Fruit fly (Drosophila melanogaster) whole organism, embryonic: Measurements from ENCODE around the gene CAH16.

ENCODE experiments used
- BtbVII ChIP-seq: fragments of 200-800 bp; sonication (Bioruptor generic); optimal IDR thresholded peaks from 3 replicates; lab custom pipeline; 2017; ENCODE audit warnings: missing biosample characterization, mild to moderate bottlenecking, missing genetic modification characterization
- CG10654 ChIP-seq: fragments of 200-800 bp; sonication (Bioruptor generic); optimal IDR thresholded peaks from 2 replicates; lab custom pipeline; 2016; ENCODE audit warnings: missing biosample characterization, missing genetic modification characterization
- CG10959 ChIP-seq: fragments of 200-800 bp; sonication (Bioruptor generic); IDR thresholded peaks from 2 replicates; pipeline ENCODE4 v1.3.6; 2022; ENCODE audit warnings: missing biosample characterization, missing genetic modification characterization
- CG11695 ChIP-seq: fragments of 200-800 bp; sonication (Bioruptor generic); IDR thresholded peaks from 3 replicates; pipeline ENCODE4 v1.3.6; 2022; ENCODE audit warnings: missing biosample characterization, missing genetic modification characterization
- CG12236 ChIP-seq: fragments of 200-800 bp; sonication (Bioruptor generic); optimal IDR thresholded peaks from 2 replicates; lab custom pipeline; 2016; ENCODE audit warnings: missing biosample characterization, missing genetic modification characterization
- CG13287 ChIP-seq: fragments of 200-800 bp; sonication (Bioruptor generic); IDR thresholded peaks from 2 replicates; pipeline ENCODE4 v1.3.6; 2022; ENCODE audit warnings: missing biosample characterization, missing genetic modification characterization; ENCODE audit not compliant: partially characterized antibody
- CG13296 ChIP-seq: fragments of 200-800 bp; sonication (Bioruptor generic); optimal IDR thresholded peaks from 3 replicates; lab custom pipeline; 2018; ENCODE audit warnings: missing biosample characterization, mild to moderate bottlenecking, missing genetic modification characterization
- CG13624 ChIP-seq: fragments of 200-800 bp; sonication (Bioruptor generic); optimal IDR thresholded peaks from 2 replicates; lab custom pipeline; 2016; ENCODE audit warnings: missing biosample characterization, missing genetic modification characterization
- CG14014 ChIP-seq: fragments of 200-800 bp; sonication (Bioruptor generic); IDR thresholded peaks from 2 replicates; pipeline ENCODE4 v1.3.6; 2022; ENCODE audit warnings: missing biosample characterization, missing genetic modification characterization
- CG14667 ChIP-seq: fragments of 200-800 bp; sonication (Bioruptor generic); IDR thresholded peaks from 2 replicates; pipeline ENCODE4 v1.3.6; 2022; ENCODE audit warnings: missing biosample characterization, missing genetic modification characterization
- CG15696 ChIP-seq: fragments of 200-800 bp; sonication (Bioruptor generic); optimal IDR thresholded peaks from 2 replicates; lab custom pipeline; 2019; ENCODE audit warnings: missing biosample characterization, mild to moderate bottlenecking, missing genetic modification characterization, moderate library complexity
- CG1602 ChIP-seq: fragments of 200-800 bp; sonication (Bioruptor generic); optimal IDR thresholded peaks from 3 replicates; lab custom pipeline; 2016; ENCODE audit warnings: missing biosample characterization, missing genetic modification characterization
- CG17186 ChIP-seq: fragments of 200-800 bp; sonication (Bioruptor generic); optimal IDR thresholded peaks from 3 replicates; lab custom pipeline; 2017; ENCODE audit warnings: missing biosample characterization, missing genetic modification reagents, missing genetic modification characterization
- CG17612 ChIP-seq: fragments of 200-800 bp; sonication (Bioruptor generic); IDR thresholded peaks from 2 replicates; pipeline ENCODE4 v1.3.6; 2022; ENCODE audit warnings: missing biosample characterization, missing genetic modification characterization
- CG17802 ChIP-seq: fragments of 200-800 bp; sonication (Bioruptor generic); optimal IDR thresholded peaks from 2 replicates; lab custom pipeline; 2018; ENCODE audit warnings: missing biosample characterization, mild to moderate bottlenecking, missing genetic modification characterization, moderate library complexity
- CG5953 ChIP-seq: fragments of 200-800 bp; sonication (Bioruptor generic); IDR thresholded peaks from 2 replicates; pipeline ENCODE4 v1.3.6; 2022; ENCODE audit warnings: missing biosample characterization, missing genetic modification characterization
- CG6854 ChIP-seq: fragments of 200-800 bp; sonication (Bioruptor generic); optimal IDR thresholded peaks from 3 replicates; lab custom pipeline; 2017; ENCODE audit warnings: missing biosample characterization, mild to moderate bottlenecking, missing genetic modification characterization
- CG7839 ChIP-seq: fragments of 200-800 bp; sonication (Bioruptor generic); optimal IDR thresholded peaks from 3 replicates; lab custom pipeline; 2018; ENCODE audit warnings: missing biosample characterization, mild to moderate bottlenecking, missing genetic modification characterization, moderate library complexity
- D19B ChIP-seq: fragments of 200-800 bp; sonication (Bioruptor generic); optimal IDR thresholded peaks from 2 replicates; lab custom pipeline; 2017; ENCODE audit warnings: missing biosample characterization, mild to moderate bottlenecking, missing genetic modification characterization
- Dip2 ChIP-seq: fragments of 200-800 bp; sonication (Bioruptor generic); IDR thresholded peaks from 2 replicates; pipeline ENCODE4 v1.3.6; 2022; ENCODE audit warnings: missing biosample characterization, missing genetic modification characterization
- Fer3 ChIP-seq: fragments of 200-800 bp; sonication (Bioruptor generic); optimal IDR thresholded peaks from 2 replicates; lab custom pipeline; 2018; ENCODE audit warnings: missing biosample characterization, mild to moderate bottlenecking, missing genetic modification characterization, moderate library complexity
- Gsc ChIP-seq: fragments of 200-800 bp; sonication (Bioruptor generic); IDR thresholded peaks from 2 replicates; pipeline ENCODE4 v1.3.6; 2022; ENCODE audit warnings: missing biosample characterization, missing genetic modification characterization
- H15 ChIP-seq: fragments of 200-800 bp; sonication (Bioruptor generic); IDR thresholded peaks from 3 replicates; pipeline ENCODE4 v1.3.6; 2022; ENCODE audit warnings: missing biosample characterization, missing genetic modification characterization
- Hey ChIP-seq: fragments of 200-800 bp; sonication (Bioruptor generic); optimal IDR thresholded peaks from 3 replicates; lab custom pipeline; 2018; ENCODE audit warnings: missing biosample characterization, mild to moderate bottlenecking, missing genetic modification characterization
- Kr ChIP-seq: fragments of 200-800 bp; sonication (Bioruptor generic); optimal IDR thresholded peaks from 2 replicates; lab custom pipeline; 2017; ENCODE audit warnings: missing biosample characterization, mild to moderate bottlenecking, missing genetic modification characterization
- Poxn ChIP-seq: fragments of 200-800 bp; sonication (Bioruptor generic); IDR thresholded peaks from 2 replicates; pipeline ENCODE4 v1.3.6; 2022; ENCODE audit warnings: missing biosample characterization, missing genetic modification characterization
- Side ChIP-seq: fragments of 200-800 bp; sonication (Bioruptor generic); optimal IDR thresholded peaks from 2 replicates; lab custom pipeline; 2016; ENCODE audit warnings: missing biosample characterization, missing genetic modification characterization
- Sry-δ ChIP-seq: fragments of 200-800 bp; sonication (Bioruptor generic); optimal IDR thresholded peaks from 2 replicates; lab custom pipeline; 2016; ENCODE audit warnings: missing biosample characterization, missing genetic modification characterization
- Xrp1 ChIP-seq: fragments of 200-800 bp; sonication (Bioruptor generic); IDR thresholded peaks from 2 replicates; pipeline ENCODE4 v1.3.6; 2022; ENCODE audit warnings: missing biosample characterization, missing genetic modification characterization
- al ChIP-seq: fragments of 200-800 bp; sonication (Bioruptor generic); IDR thresholded peaks from 2 replicates; pipeline ENCODE4 v1.3.6; 2022; ENCODE audit warnings: missing biosample characterization, missing genetic modification characterization
- az2 ChIP-seq: fragments of 200-800 bp; sonication (Bioruptor generic); optimal IDR thresholded peaks from 3 replicates; lab custom pipeline; 2016; ENCODE audit warnings: missing biosample characterization, missing genetic modification characterization
- chif ChIP-seq, 2 experiments: fragments of 200-800 bp; sonication (Bioruptor generic); optimal IDR thresholded peaks; 3 replicates each; lab custom pipeline; 2016; ENCODE audit warnings: missing biosample characterization in 2 of 2, missing genetic modification characterization in 2 of 2
- chinmo ChIP-seq: fragments of 200-800 bp; sonication (Bioruptor generic); IDR thresholded peaks from 4 replicates; pipeline ENCODE4 v1.3.6; 2022; ENCODE audit warnings: missing biosample characterization, missing genetic modification characterization; ENCODE audit not compliant: partially characterized antibody
- croc ChIP-seq: fragments of 200-800 bp; sonication (Bioruptor generic); conservative IDR thresholded peaks from 3 replicates; pipeline ENCODE4 v1.3.6; 2022; ENCODE audit warnings: missing biosample characterization, missing genetic modification characterization
- dati ChIP-seq: fragments of 200-800 bp; sonication (Bioruptor generic); IDR thresholded peaks from 2 replicates; pipeline ENCODE4 v1.3.6; 2022; ENCODE audit warnings: missing biosample characterization, missing genetic modification characterization
- exex ChIP-seq: fragments of 200-800 bp; sonication (Bioruptor generic); optimal IDR thresholded peaks from 4 replicates; lab custom pipeline; 2018; ENCODE audit warnings: missing biosample characterization, mild to moderate bottlenecking, missing genetic modification characterization, moderate library complexity
- ftz-f1 ChIP-seq: fragments of 200-800 bp; sonication (Bioruptor generic); optimal IDR thresholded peaks from 2 replicates; lab custom pipeline; 2016; ENCODE audit warnings: missing biosample characterization, missing genetic modification characterization
- grn ChIP-seq: fragments of 200-800 bp; sonication (Bioruptor generic); optimal IDR thresholded peaks from 3 replicates; lab custom pipeline; 2017; ENCODE audit warnings: missing biosample characterization, missing genetic modification characterization
- gt ChIP-seq: fragments of 200-800 bp; sonication (Bioruptor generic); IDR thresholded peaks from 2 replicates; pipeline ENCODE4 v1.3.6; 2022; ENCODE audit warnings: missing biosample characterization, missing genetic modification characterization
- ham ChIP-seq: fragments of 200-800 bp; sonication (Bioruptor generic); IDR thresholded peaks from 2 replicates; pipeline ENCODE4 v1.3.6; 2022; ENCODE audit warnings: missing biosample characterization, missing genetic modification characterization
- her ChIP-seq: fragments of 200-800 bp; sonication (Bioruptor generic); optimal IDR thresholded peaks from 2 replicates; lab custom pipeline; 2016; ENCODE audit warnings: missing biosample characterization, missing genetic modification characterization
- ken ChIP-seq: fragments of 200-800 bp; sonication (Bioruptor generic); IDR thresholded peaks from 3 replicates; pipeline ENCODE4 v1.3.6; 2022; ENCODE audit warnings: missing biosample characterization, missing genetic modification characterization
- lola ChIP-seq, 3 experiments: fragments of >200 bp in 2 of 3; fragments of 200-800 bp in 1 of 3; sonication (Bioruptor generic) in 1 of 3; optimal IDR thresholded peaks; 2 replicates each; lab custom pipeline; 2017 to 2019; ENCODE audit warnings: missing biosample characterization in 3 of 3, missing genetic modification characterization in 3 of 3, mild to moderate bottlenecking in 1 of 3, moderate library complexity in 1 of 3
- nmo ChIP-seq: fragments of 200-800 bp; sonication (Bioruptor generic); optimal IDR thresholded peaks from 2 replicates; lab custom pipeline; 2018; ENCODE audit warnings: missing biosample characterization, mild to moderate bottlenecking, missing genetic modification characterization, moderate library complexity
- ranshi ChIP-seq: fragments of 200-800 bp; sonication (Bioruptor generic); IDR thresholded peaks from 2 replicates; pipeline ENCODE4 v1.3.6; 2022; ENCODE audit warnings: missing biosample characterization, missing genetic modification characterization
- rib ChIP-seq: fragments of 200-800 bp; sonication (Bioruptor generic); IDR thresholded peaks from 2 replicates; pipeline ENCODE4 v1.3.6; 2022; ENCODE audit warnings: missing biosample characterization, missing genetic modification characterization
- scrt ChIP-seq: fragments of 200-800 bp; sonication (Bioruptor generic); optimal IDR thresholded peaks from 2 replicates; lab custom pipeline; 2018; ENCODE audit warnings: missing biosample characterization, mild to moderate bottlenecking, missing genetic modification characterization, moderate library complexity
- sob ChIP-seq: fragments of 200-800 bp; sonication (Bioruptor generic); IDR thresholded peaks from 2 replicates; pipeline ENCODE4 v1.3.6; 2022; ENCODE audit warnings: missing biosample characterization, missing genetic modification characterization
- twi ChIP-seq: fragments of 200-800 bp; optimal IDR thresholded peaks from 2 replicates; lab custom pipeline; 2019; ENCODE audit warnings: missing biosample characterization, mild to moderate bottlenecking, missing genetic modification characterization, moderate library complexity
- vvl ChIP-seq: fragments of 200-800 bp; sonication (Bioruptor generic); IDR thresholded peaks from 2 replicates; pipeline ENCODE4 v1.3.6; 2022; ENCODE audit warnings: missing biosample characterization, missing genetic modification characterization

The CAH16 gene

dm6 chr3R:31247281-31247995 lies 12.6 kb upstream of the CAH16 start (continued):
- TF ChIP-seq ranshi (GFP tag; lab: Robert Waterston, UW) (peak; percentile 62; the same call in 1 of the 2 replicates), lola (GFP tag; optimal IDR thresholded peaks at IDR 0.05; lab: Kevin White, UChicago) (peak in 1 of 3 experiments; percentile 60), CG13624 (no peak), CG10959 (GFP tag; lab: Robert Waterston, UW) (peak; percentile 30; the same call in 1 of the 2 replicates), CG15696 (tag; lab: Kevin White, UChicago) (no peak), CG5953 (GFP tag; lab: Robert Waterston, UW) (peak; percentile 74), dati (0 out of 2 replicates have a peak, but pooled peaks have one; percentile 23), D19B (no peak), ham (GFP tag; lab: Robert Waterston, UW) (no peak), Kr (GFP tag; lab: Kevin White, UChicago) (no peak), chif (GFP tag; optimal IDR thresholded peaks at IDR 0.05; lab: Kevin White, UChicago) (peak; percentile 61 to 69), Sry-δ (GFP tag; lab: Kevin White, UChicago) (peak; percentile 20), gt (GFP tag; lab: Robert Waterston, UW) (peak; percentile 48; the same call in 1 of the 2 replicates), Poxn (GFP tag; lab: Robert Waterston, UW) (no peak), Xrp1 (peak; percentile 78; the same call in 1 of the 2 replicates), CG13287 (GFP tag; lab: Robert Waterston, UW) (no peak), BtbVII (GFP tag; lab: Kevin White, UChicago) (peak; percentile 9), scrt (peak; percentile 53), Fer3 (tag; lab: Kevin White, UChicago) (peak; percentile 61), CG6854 (GFP tag; lab: Kevin White, UChicago) (peak; percentile 44), Hey (no peak), Side (GFP tag; lab: Kevin White, UChicago) (peak; percentile 52), H15 (GFP tag; lab: Robert Waterston, UW) (peak; percentile 77), her (GFP tag; lab: Kevin White, UChicago) (peak; percentile 45), CG17802 (tag; lab: Kevin White, UChicago) (peak; percentile 67), az2 (GFP tag; lab: Kevin White, UChicago) (peak; percentile 73), CG11695 (GFP tag; lab: Robert Waterston, UW) (peak; percentile 78), CG14667 (GFP tag; lab: Robert Waterston, UW) (peak; percentile 70), exex (tag; lab: Kevin White, UChicago) (no peak), CG17612 (GFP tag; lab: Robert Waterston, UW) (no peak), CG1602 (GFP tag; lab: Kevin White, UChicago) (peak; percentile 57), nmo (peak; percentile 85), rib (GFP tag; lab: Robert Waterston, UW) (0 out of 2 replicates have a peak, but pooled peaks have one; percentile 22), sob (peak; percentile 77), ken (GFP tag; lab: Robert Waterston, UW) (peak; percentile 71), twi (tag; lab: Kevin White, UChicago) (peak; percentile 52), CG7839 (tag; lab: Kevin White, UChicago) (peak; percentile 83), vvl (peak; percentile 78), CG10654 (peak; percentile 70), croc (GFP tag; lab: Robert Waterston, UW) (peak; percentile 65; the same call in 2 of the 3 replicates), Gsc (GFP tag; lab: Robert Waterston, UW) (peak; percentile 40; the same call in 1 of the 2 replicates), grn (GFP tag; lab: Kevin White, UChicago) (peak; percentile 38), al (0 out of 2 replicates have a peak, but pooled peaks have one; percentile 21), CG17186 (GFP tag; lab: Kevin White, UChicago) (no peak), ftz-f1 (GFP tag; lab: Kevin White, UChicago) (no peak), CG13296 (GFP tag; lab: Kevin White, UChicago) (peak; percentile 80), CG14014 (GFP tag; lab: Robert Waterston, UW) (peak; percentile 78; the same call in 1 of the 2 replicates), chinmo (GFP tag; lab: Robert Waterston, UW) (no peak), CG12236 (GFP tag; lab: Kevin White, UChicago) (no peak), Dip2 (no peak)
